Fruit fly (Drosophila melanogaster) whole organism, prepupa: ENCODE measurements around the gene CG7362.

Experiments used
- Blimp-1 ChIP-seq: fragments of 200-800 bp; sonication (Bioruptor generic); optimal IDR thresholded peaks from 3 replicates; lab custom pipeline; 2017; ENCODE audit warnings: missing biosample characterization, missing genetic modification characterization, mild to moderate bottlenecking, moderate library complexity, missing genetic modification reagents
- CG10631 ChIP-seq: fragments of 200-800 bp; sonication (Bioruptor generic); optimal IDR thresholded peaks from 2 replicates; lab custom pipeline; 2016; ENCODE audit warnings: missing biosample characterization, missing genetic modification characterization
- CG10669 ChIP-seq: fragments of 200-800 bp; sonication (Bioruptor generic); optimal IDR thresholded peaks from 3 replicates; lab custom pipeline; 2018; ENCODE audit warnings: missing biosample characterization, mild to moderate bottlenecking, missing genetic modification characterization, moderate library complexity
- CG11294 ChIP-seq: fragments of 200-800 bp; sonication (Bioruptor generic); IDR thresholded peaks from 2 replicates; pipeline ENCODE4 v1.3.6; 2022; ENCODE audit warnings: missing biosample characterization, missing genetic modification characterization
- CG11762 ChIP-seq: fragments of 200-800 bp; sonication (Bioruptor generic); optimal IDR thresholded peaks from 3 replicates; lab custom pipeline; 2016; ENCODE audit warnings: missing biosample characterization, missing genetic modification characterization; ENCODE audit not compliant: insufficient read depth
- CG11902 ChIP-seq: fragments of 200-800 bp; sonication (Bioruptor generic); optimal IDR thresholded peaks from 3 replicates; lab custom pipeline; 2016; ENCODE audit warnings: missing biosample characterization, missing genetic modification characterization
- CG1621 ChIP-seq: fragments of 200-800 bp; sonication (Bioruptor generic); optimal IDR thresholded peaks from 3 replicates; lab custom pipeline; 2018; ENCODE audit warnings: missing biosample characterization, mild to moderate bottlenecking, missing genetic modification characterization
- CG16779 ChIP-seq: fragments of 200-800 bp; sonication (Bioruptor generic); optimal IDR thresholded peaks from 3 replicates; lab custom pipeline; 2017; ENCODE audit warnings: missing biosample characterization, mild to moderate bottlenecking, missing genetic modification characterization
- CG3032 ChIP-seq: fragments of 200-800 bp; optimal IDR thresholded peaks from 2 replicates; lab custom pipeline; 2019; ENCODE audit warnings: missing biosample characterization, mild to moderate bottlenecking, missing genetic modification characterization, moderate library complexity
- CG3919 ChIP-seq: fragments of 200-800 bp; sonication (Bioruptor generic); optimal IDR thresholded peaks from 3 replicates; lab custom pipeline; 2016; ENCODE audit warnings: missing biosample characterization, missing genetic modification characterization
- CG4318 ChIP-seq: fragments of 200-800 bp; sonication (Bioruptor generic); optimal IDR thresholded peaks from 3 replicates; lab custom pipeline; 2017; ENCODE audit warnings: missing biosample characterization, mild to moderate bottlenecking, missing genetic modification characterization
- CG6163 ChIP-seq: fragments of 200-800 bp; sonication (Bioruptor generic); IDR thresholded peaks from 3 replicates; pipeline ENCODE4 v1.3.6; 2022; ENCODE audit warnings: missing biosample characterization, missing genetic modification characterization
- CG6792 ChIP-seq: fragments of 200-800 bp; sonication (Bioruptor generic); optimal IDR thresholded peaks from 3 replicates; lab custom pipeline; 2016; ENCODE audit warnings: missing biosample characterization, missing genetic modification characterization
- CG6808 ChIP-seq: fragments of 200-800 bp; sonication (Bioruptor generic); optimal IDR thresholded peaks from 3 replicates; lab custom pipeline; 2017; ENCODE audit warnings: missing biosample characterization, missing genetic modification characterization, mild to moderate bottlenecking, moderate library complexity, missing genetic modification reagents
- CG7368 ChIP-seq: fragments of 200-800 bp; sonication (Bioruptor generic); optimal IDR thresholded peaks from 3 replicates; lab custom pipeline; 2016; ENCODE audit warnings: missing biosample characterization, missing genetic modification characterization
- CG8119 ChIP-seq: fragments of 200-800 bp; sonication (Bioruptor generic); IDR thresholded peaks from 3 replicates; pipeline ENCODE4 v1.3.6; 2022; ENCODE audit warnings: missing biosample characterization, missing genetic modification characterization
- CG8319 ChIP-seq: fragments of 200-800 bp; sonication (Bioruptor generic); optimal IDR thresholded peaks from 3 replicates; lab custom pipeline; 2016; ENCODE audit warnings: missing biosample characterization, missing genetic modification characterization
- Eip78C ChIP-seq: fragments of 200-800 bp; sonication (Bioruptor generic); peaks from one replicate; lab custom pipeline; 2016; ENCODE audit warnings: missing biosample characterization, missing genetic modification characterization
- Ets21C ChIP-seq: fragments of 200-800 bp; sonication (Bioruptor generic); optimal IDR thresholded peaks from 3 replicates; lab custom pipeline; 2016; ENCODE audit warnings: missing biosample characterization, missing genetic modification characterization
- Ets96B ChIP-seq: fragments of 200-800 bp; optimal IDR thresholded peaks from 2 replicates; lab custom pipeline; 2019; ENCODE audit warnings: missing biosample characterization, mild to moderate bottlenecking, missing genetic modification characterization, moderate library complexity
- Gug ChIP-seq: fragments of 200-800 bp; sonication (Bioruptor generic); IDR thresholded peaks from 2 replicates; pipeline ENCODE4 v1.3.6; 2022; ENCODE audit warnings: missing biosample characterization, missing genetic modification characterization
- Hr38 ChIP-seq: sonication (Bioruptor generic); optimal IDR thresholded peaks from 2 replicates; lab custom pipeline; 2016; ENCODE audit warnings: missing biosample characterization, missing genetic modification characterization
- Hr39 ChIP-seq: fragments of 200-800 bp; sonication (Bioruptor generic); optimal IDR thresholded peaks from 2 replicates; lab custom pipeline; 2016; ENCODE audit warnings: missing biosample characterization, missing genetic modification characterization
- Hr4 ChIP-seq: fragments of 200-800 bp; sonication (Bioruptor generic); optimal IDR thresholded peaks from 3 replicates; lab custom pipeline; 2016; ENCODE audit warnings: missing biosample characterization, missing genetic modification characterization
- OdsH ChIP-seq: fragments of 200-800 bp; sonication (Bioruptor generic); optimal IDR thresholded peaks from 3 replicates; lab custom pipeline; 2016; ENCODE audit warnings: missing biosample characterization, missing genetic modification characterization
- Smox ChIP-seq: fragments of 200-800 bp; sonication (Bioruptor generic); optimal IDR thresholded peaks from 3 replicates; lab custom pipeline; 2016; ENCODE audit warnings: missing biosample characterization, missing genetic modification characterization
- Sox14 ChIP-seq: fragments of 200-800 bp; sonication (Bioruptor generic); optimal IDR thresholded peaks from 3 replicates; lab custom pipeline; 2016; ENCODE audit warnings: missing biosample characterization, missing genetic modification characterization
- Sox15 ChIP-seq: fragments of 200-800 bp; sonication (Bioruptor generic); optimal IDR thresholded peaks from 3 replicates; lab custom pipeline; 2016; ENCODE audit warnings: missing biosample characterization, missing genetic modification characterization
- acj6 ChIP-seq: fragments of 200-800 bp; sonication (Bioruptor generic); optimal IDR thresholded peaks from 3 replicates; lab custom pipeline; 2016; ENCODE audit warnings: missing biosample characterization, missing genetic modification characterization
- cyc ChIP-seq: fragments of 200-800 bp; sonication (Bioruptor generic); optimal IDR thresholded peaks from 3 replicates; lab custom pipeline; 2016; ENCODE audit warnings: missing biosample characterization, missing genetic modification characterization
- dsx ChIP-seq: fragments of 200-800 bp; optimal IDR thresholded peaks from 3 replicates; lab custom pipeline; 2019; ENCODE audit warnings: missing biosample characterization, mild to moderate bottlenecking, missing genetic modification characterization, moderate library complexity; ENCODE audit not compliant: poor library complexity, severe bottlenecking
- eg ChIP-seq: fragments of 200-800 bp; sonication (Bioruptor generic); IDR thresholded peaks from 3 replicates; pipeline ENCODE4 v1.3.6; 2022; ENCODE audit warnings: missing biosample characterization, missing genetic modification characterization
- fd59A ChIP-seq: fragments of 200-800 bp; sonication (Bioruptor generic); optimal IDR thresholded peaks from 2 replicates; lab custom pipeline; 2017; ENCODE audit warnings: missing biosample characterization, mild to moderate bottlenecking, missing genetic modification characterization, missing genetic modification reagents
- fd85E ChIP-seq: fragments of 200-800 bp; sonication (Bioruptor generic); optimal IDR thresholded peaks from 3 replicates; lab custom pipeline; 2016; ENCODE audit warnings: missing biosample characterization, missing genetic modification characterization
- lz ChIP-seq: fragments of 200-800 bp; sonication (Bioruptor generic); optimal IDR thresholded peaks from 3 replicates; lab custom pipeline; 2016; ENCODE audit warnings: missing biosample characterization, missing genetic modification characterization
- net ChIP-seq: fragments of 200-800 bp; sonication (Bioruptor generic); optimal IDR thresholded peaks from 3 replicates; lab custom pipeline; 2016; ENCODE audit warnings: missing biosample characterization, missing genetic modification characterization
- pdm3 ChIP-seq: fragments of 200-800 bp; sonication (Bioruptor generic); optimal IDR thresholded peaks from 3 replicates; lab custom pipeline; 2016; ENCODE audit warnings: missing biosample characterization, missing genetic modification characterization
- salr ChIP-seq, 2 experiments: fragments of 200-800 bp; sonication (Bioruptor generic); optimal IDR thresholded peaks; 3 replicates each; lab custom pipeline; 2016 to 2018; ENCODE audit warnings: missing biosample characterization in 2 of 2, missing genetic modification characterization in 2 of 2, mild to moderate bottlenecking in 1 of 2
- spab ChIP-seq: fragments of 200-800 bp; sonication (Bioruptor generic); optimal IDR thresholded peaks from 2 replicates; lab custom pipeline; 2017; ENCODE audit warnings: missing biosample characterization, mild to moderate bottlenecking, missing genetic modification characterization, missing genetic modification reagents
- ss ChIP-seq, 2 experiments: fragments of 200-800 bp; sonication (Bioruptor generic); optimal IDR thresholded peaks; 2 replicates in 1 of 2; 3 replicates in 1 of 2; lab custom pipeline; 2017 to 2018; ENCODE audit warnings: mild to moderate bottlenecking in 2 of 2, missing biosample characterization in 2 of 2, missing genetic modification characterization in 2 of 2, moderate library complexity in 1 of 2
- topi ChIP-seq: fragments of 200-800 bp; sonication (Bioruptor generic); optimal IDR thresholded peaks from 3 replicates; lab custom pipeline; 2016; ENCODE audit warnings: missing biosample characterization, missing genetic modification characterization
- vri ChIP-seq: fragments of 200-800 bp; sonication (Bioruptor generic); optimal IDR thresholded peaks from 3 replicates; lab custom pipeline; 2016; ENCODE audit warnings: missing biosample characterization, mild to moderate bottlenecking, missing genetic modification characterization

The CG7362 gene

DNA sequence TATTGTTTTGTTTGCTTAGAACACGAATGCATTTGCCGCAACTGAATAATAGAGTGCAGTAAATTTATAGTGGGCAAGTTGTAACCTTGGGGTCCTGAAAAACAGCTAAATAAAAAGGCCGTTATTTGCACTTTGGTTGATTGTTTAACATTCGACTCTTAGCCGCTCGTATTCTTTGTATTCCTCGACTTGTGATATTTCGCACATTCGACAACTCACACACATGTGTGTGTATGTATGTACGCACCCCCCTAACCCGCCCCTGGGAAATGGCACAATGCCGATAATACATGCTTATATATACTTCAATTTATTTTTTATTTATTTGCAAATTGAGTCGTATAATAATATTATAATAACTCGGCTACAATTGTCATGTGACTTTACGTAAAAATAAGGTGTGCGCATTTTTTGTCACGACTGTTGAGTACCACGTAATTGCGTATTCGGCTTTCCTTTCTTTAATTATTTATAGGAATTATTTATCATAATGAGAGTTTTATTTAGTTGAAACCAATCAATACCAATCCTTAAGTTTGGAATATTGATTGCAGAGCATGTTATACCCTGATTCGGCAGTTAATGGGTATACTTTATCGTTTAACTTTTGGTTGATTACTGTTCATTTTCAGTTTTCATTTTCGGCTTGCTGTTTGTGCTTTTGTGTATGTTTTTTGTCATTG is 687 bp upstream of the CG7362 start (continued):
- TF ChIP-seq Smox (GFP tag; lab: Kevin White, UChicago) = peak; percentile 76
- TF ChIP-seq fd85E (GFP tag; lab: Kevin White, UChicago) = peak; percentile 46
- no peak for TF ChIP-seq spab (GFP tag; lab: Kevin White, UChicago)
- TF ChIP-seq fd59A = no peak
- TF ChIP-seq CG6163 (GFP tag; lab: Robert Waterston, UW) = peak; percentile 70
- peak; percentile 63 for TF ChIP-seq OdsH (GFP tag; lab: Kevin White, UChicago)
- no peak for TF ChIP-seq CG6808 (GFP tag; lab: Kevin White, UChicago)
- peak; percentile 22 for TF ChIP-seq CG11762
- TF ChIP-seq Sox15 (GFP tag; lab: Kevin White, UChicago) = peak; percentile 32
- peak; percentile 66 for TF ChIP-seq CG3919
- no peak for TF ChIP-seq dsx
- TF ChIP-seq lz (GFP tag; lab: Kevin White, UChicago) = peak; percentile 85

DNA sequence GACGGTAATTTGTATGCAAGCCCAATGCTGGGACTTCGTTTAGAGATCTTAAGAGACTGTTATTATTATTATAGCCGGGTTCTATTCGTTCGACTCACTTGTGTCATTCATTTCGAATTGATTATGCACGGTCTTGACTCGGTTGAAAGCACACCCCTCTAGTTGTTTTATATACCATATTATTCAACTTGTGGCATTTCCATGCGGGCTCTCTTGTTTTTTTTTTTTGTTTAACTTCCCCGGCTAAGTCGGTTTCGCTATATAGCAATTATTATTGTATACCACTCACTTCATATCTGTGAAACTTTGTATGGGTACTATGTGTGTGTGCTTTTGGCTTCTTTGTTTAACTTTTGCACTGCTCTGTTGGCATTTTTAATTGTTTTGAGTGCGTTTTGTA is 3.2 kb downstream of the CG7362 start, which contains the start of gene smp-30:
Gene smp-30, minus strand, starts transcription at position 224 of the 400 bp plus-strand sequence.
- no peak for TF ChIP-seq Smox (GFP tag; lab: Kevin White, UChicago)
- no peak for TF ChIP-seq CG16779 (tag; lab: Kevin White, UChicago)
- no peak for TF ChIP-seq CG7368
- no peak for TF ChIP-seq Sox15 (GFP tag; lab: Kevin White, UChicago)
- TF ChIP-seq net (GFP tag; lab: Kevin White, UChicago) = no peak
- TF ChIP-seq Ets21C (GFP tag; lab: Kevin White, UChicago) = no peak
- TF ChIP-seq Blimp-1 (GFP tag; lab: Kevin White, UChicago) = no peak
- peak; percentile 26 for TF ChIP-seq Sox14 (GFP tag; lab: Kevin White, UChicago)
- no peak for TF ChIP-seq acj6 (GFP tag; lab: Kevin White, UChicago)
- TF ChIP-seq dsx = peak; percentile 47
- TF ChIP-seq ss (GFP tag; optimal IDR thresholded peaks at IDR 0.05; lab: Kevin White, UChicago) = no peak
- TF ChIP-seq vri (GFP tag; lab: Kevin White, UChicago) = peak; percentile 1
- TF ChIP-seq topi = no peak
- TF ChIP-seq Ets96B (tag; lab: Kevin White, UChicago) = no peak
- no peak for TF ChIP-seq cyc
- no peak for TF ChIP-seq fd85E (GFP tag; lab: Kevin White, UChicago)
- TF ChIP-seq CG11294 (GFP tag; lab: Robert Waterston, UW) = no peak
- TF ChIP-seq CG6163 (GFP tag; lab: Robert Waterston, UW) = no peak
- TF ChIP-seq CG1621 (tag; lab: Kevin White, UChicago) = no peak
- TF ChIP-seq Hr4 (GFP tag; lab: Kevin White, UChicago) = no peak

DNA sequence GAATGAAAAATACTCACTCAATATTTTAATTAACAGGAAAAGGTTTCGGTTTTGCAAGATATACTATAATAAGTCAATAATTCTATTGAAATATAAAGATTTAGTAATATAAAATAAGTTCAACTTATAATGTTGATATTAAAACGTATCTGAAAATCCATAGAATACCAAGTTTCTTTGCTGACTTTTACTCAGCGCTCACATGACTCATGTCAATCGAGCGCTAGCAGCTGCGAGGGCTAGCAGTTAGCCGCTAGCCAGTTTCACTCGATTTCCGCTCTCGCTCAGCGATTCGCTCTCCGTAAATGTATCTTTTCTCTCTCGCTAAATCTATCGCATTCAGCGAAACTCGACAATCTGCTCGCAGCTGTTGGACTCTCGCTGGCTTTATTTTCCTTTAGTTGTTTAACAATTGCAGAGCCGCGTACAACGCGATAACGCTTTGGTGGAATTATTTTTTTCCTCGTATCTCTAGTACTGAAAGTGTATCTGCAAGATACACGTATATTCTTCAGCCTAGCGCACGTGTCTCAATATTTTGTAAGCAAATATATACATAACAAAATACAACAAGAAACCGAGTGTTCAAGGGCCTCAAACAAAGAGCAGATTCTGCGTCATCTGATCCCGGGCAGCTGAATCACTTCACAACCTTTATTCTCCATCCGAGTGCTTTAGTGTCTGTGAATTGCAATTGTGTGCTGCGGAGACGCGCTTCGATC is 5.0 kb downstream of the CG7362 start:
- peak; percentile 74 for TF ChIP-seq vri (GFP tag; lab: Kevin White, UChicago)
- no peak for TF ChIP-seq CG11902 (GFP tag; lab: Kevin White, UChicago)
- peak; percentile 43 for TF ChIP-seq Ets96B (tag; lab: Kevin White, UChicago)
- TF ChIP-seq CG10631 (GFP tag; lab: Kevin White, UChicago) = no peak
- no peak for TF ChIP-seq Sox15 (GFP tag; lab: Kevin White, UChicago)
- no peak for TF ChIP-seq CG4318 (GFP tag; lab: Kevin White, UChicago)
- no peak; the same call in 2 of the 3 replicates for TF ChIP-seq eg (GFP tag; lab: Robert Waterston, UW)
- TF ChIP-seq CG8319 (GFP tag; lab: Kevin White, UChicago) = no peak
- TF ChIP-seq pdm3 (GFP tag; lab: Kevin White, UChicago) = peak; percentile 7
- TF ChIP-seq cyc = no peak
- peak; percentile 63 for TF ChIP-seq CG10669 (GFP tag; lab: Kevin White, UChicago)
- TF ChIP-seq Gug (GFP tag; lab: Robert Waterston, UW) = no peak
- peak; percentile 30 for TF ChIP-seq acj6 (GFP tag; lab: Kevin White, UChicago)
- peak; percentile 44 for TF ChIP-seq CG3032 (tag; lab: Kevin White, UChicago)
- no peak for TF ChIP-seq Ets21C (GFP tag; lab: Kevin White, UChicago)
- no peak for TF ChIP-seq fd59A
- peak; percentile 26 for TF ChIP-seq CG11762
- peak; percentile 58 for TF ChIP-seq CG1621 (tag; lab: Kevin White, UChicago)
- TF ChIP-seq net (GFP tag; lab: Kevin White, UChicago) = peak; percentile 37
- TF ChIP-seq salr (GFP tag; optimal IDR thresholded peaks at IDR 0.05; lab: Kevin White, UChicago) = peak in 1 of 2 experiments; percentile 41
- TF ChIP-seq CG16779 (tag; lab: Kevin White, UChicago) = peak; percentile 61
- peak; percentile 88 for TF ChIP-seq Eip78C
- peak; percentile 38; the same call in 1 of the 3 replicates for TF ChIP-seq CG8119
- peak; percentile 73 for TF ChIP-seq CG6808 (GFP tag; lab: Kevin White, UChicago)
- TF ChIP-seq Hr4 (GFP tag; lab: Kevin White, UChicago) = no peak
- peak; percentile 46 for TF ChIP-seq CG7368
- TF ChIP-seq CG6163 (GFP tag; lab: Robert Waterston, UW) = peak; percentile 58
- TF ChIP-seq Hr39 = no peak
- TF ChIP-seq CG6792 = peak; percentile 57
- TF ChIP-seq Hr38 (GFP tag; lab: Kevin White, UChicago) = no peak
